Fruit fly (Drosophila melanogaster) whole organism, embryonic: ENCODE data around the gene CG12643.

Source experiments
- Atf6 ChIP-seq: fragments of 200-800 bp; sonication (Bioruptor generic); IDR thresholded peaks from 2 replicates; pipeline ENCODE4 v1.3.6; 2022; ENCODE audit warnings: missing biosample characterization, missing genetic modification characterization
- CG13624 ChIP-seq: fragments of 200-800 bp; sonication (Bioruptor generic); optimal IDR thresholded peaks from 2 replicates; lab custom pipeline; 2016; ENCODE audit warnings: missing biosample characterization, missing genetic modification characterization
- CG15269 ChIP-seq: fragments of 200-800 bp; sonication (Bioruptor generic); optimal IDR thresholded peaks from 2 replicates; lab custom pipeline; 2018; ENCODE audit warnings: missing biosample characterization, mild to moderate bottlenecking, missing genetic modification characterization, moderate library complexity
- CG17385 ChIP-seq: fragments of 200-800 bp; sonication (Bioruptor generic); optimal IDR thresholded peaks from 3 replicates; lab custom pipeline; 2018; ENCODE audit warnings: missing biosample characterization, mild to moderate bottlenecking, missing genetic modification characterization
- CG2889 ChIP-seq: fragments of 200-800 bp; sonication (Bioruptor generic); IDR thresholded peaks from 3 replicates; pipeline ENCODE4 v1.3.6; 2022; ENCODE audit warnings: missing biosample characterization, missing genetic modification characterization
- CG32767 ChIP-seq: fragments of 200-800 bp; sonication (Bioruptor generic); IDR thresholded peaks from 2 replicates; pipeline ENCODE4 v1.3.6; 2022; ENCODE audit warnings: missing biosample characterization, missing genetic modification characterization
- CG3995 ChIP-seq: fragments of 200-800 bp; sonication (Bioruptor generic); optimal IDR thresholded peaks from 3 replicates; lab custom pipeline; 2016; ENCODE audit warnings: missing biosample characterization, missing genetic modification characterization
- CG4820 ChIP-seq: fragments of 200-800 bp; sonication (Bioruptor generic); optimal IDR thresholded peaks from 3 replicates; lab custom pipeline; 2016; ENCODE audit warnings: missing biosample characterization, missing genetic modification characterization
- CG6854 ChIP-seq: fragments of 200-800 bp; sonication (Bioruptor generic); optimal IDR thresholded peaks from 3 replicates; lab custom pipeline; 2017; ENCODE audit warnings: missing biosample characterization, mild to moderate bottlenecking, missing genetic modification characterization
- CG7372 ChIP-seq: fragments of 200-800 bp; sonication (Bioruptor generic); IDR thresholded peaks from 2 replicates; pipeline ENCODE4 v1.3.6; 2022; ENCODE audit warnings: missing biosample characterization, missing genetic modification characterization
- CG8281 ChIP-seq: fragments of 200-800 bp; sonication (Bioruptor generic); optimal IDR thresholded peaks from 2 replicates; lab custom pipeline; 2018; ENCODE audit warnings: missing biosample characterization, mild to moderate bottlenecking, missing genetic modification characterization, moderate library complexity
- CG8388 ChIP-seq: fragments of 200-800 bp; sonication (Bioruptor generic); optimal IDR thresholded peaks from 2 replicates; lab custom pipeline; 2019; ENCODE audit warnings: missing biosample characterization, mild to moderate bottlenecking, missing genetic modification characterization, moderate library complexity
- CG9932 ChIP-seq: fragments of 200-800 bp; sonication (Bioruptor generic); IDR thresholded peaks from 2 replicates; pipeline ENCODE4 v1.3.6; 2022; ENCODE audit warnings: missing biosample characterization, missing genetic modification characterization
- Camta ChIP-seq: fragments of 200-800 bp; sonication (Bioruptor generic); optimal IDR thresholded peaks from 2 replicates; lab custom pipeline; 2016; ENCODE audit warnings: missing biosample characterization, missing genetic modification characterization
- Deaf1 ChIP-seq: fragments of 200-800 bp; optimal IDR thresholded peaks from 3 replicates; lab custom pipeline; 2019; ENCODE audit warnings: missing biosample characterization, mild to moderate bottlenecking, missing genetic modification characterization, moderate library complexity
- Dip3 ChIP-seq: fragments of 200-800 bp; sonication (Bioruptor generic); optimal IDR thresholded peaks from 3 replicates; lab custom pipeline; 2016; ENCODE audit warnings: missing biosample characterization, missing genetic modification characterization
- Doc2 ChIP-seq: fragments of 200-800 bp; sonication (Bioruptor generic); IDR thresholded peaks from 2 replicates; pipeline ENCODE4 v1.3.6; 2022; ENCODE audit warnings: missing biosample characterization, missing genetic modification characterization
- Ets65A ChIP-seq: fragments of 200-800 bp; sonication (Bioruptor generic); peaks from one replicate; lab custom pipeline; 2016; ENCODE audit warnings: missing biosample characterization, missing genetic modification characterization
- Fer3 ChIP-seq: fragments of 200-800 bp; sonication (Bioruptor generic); optimal IDR thresholded peaks from 2 replicates; lab custom pipeline; 2018; ENCODE audit warnings: missing biosample characterization, mild to moderate bottlenecking, missing genetic modification characterization, moderate library complexity
- Med ChIP-seq: fragments of 200-800 bp; sonication (Bioruptor generic); peaks from one replicate; lab custom pipeline; 2016; ENCODE audit warnings: missing biosample characterization, missing genetic modification characterization, mild to moderate bottlenecking, inconsistent platforms, moderate library complexity
- Pdp1 ChIP-seq, 2 experiments: fragments of 200-800 bp; sonication (Bioruptor generic); optimal IDR thresholded peaks; 3 replicates each; lab custom pipeline; 2016; ENCODE audit warnings: missing biosample characterization in 2 of 2, missing genetic modification characterization in 2 of 2, mild to moderate bottlenecking in 1 of 2, moderate library complexity in 1 of 2
- Tbp ChIP-seq: fragments of >200 bp; optimal IDR thresholded peaks from 2 replicates; lab custom pipeline; 2018; ENCODE audit warnings: missing biosample characterization, missing genetic modification characterization
- Trl ChIP-seq, 3 experiments: fragments of >200 bp in 2 of 3; fragments of 200-800 bp in 1 of 3; sonication (Bioruptor generic) in 1 of 3; optimal IDR thresholded peaks; 2 replicates in 1 of 3; 3 replicates in 2 of 3; lab custom pipeline; 2016 to 2017; ENCODE audit warnings: missing biosample characterization in 1 of 3, missing genetic modification characterization in 1 of 3
- abd-A ChIP-seq: fragments of 200-800 bp; sonication (Bioruptor generic); optimal IDR thresholded peaks from 3 replicates; lab custom pipeline; 2019; ENCODE audit warnings: missing biosample characterization, mild to moderate bottlenecking, missing genetic modification characterization, moderate library complexity
- ap ChIP-seq: fragments of 200-800 bp; sonication (Bioruptor generic); IDR thresholded peaks from 2 replicates; pipeline ENCODE4 v1.3.6; 2022; ENCODE audit warnings: missing biosample characterization, missing genetic modification characterization
- ase ChIP-seq: fragments of 200-800 bp; sonication (Bioruptor generic); IDR thresholded peaks from 3 replicates; pipeline ENCODE4 v1.3.6; 2022; ENCODE audit warnings: missing biosample characterization, missing genetic modification characterization
- az2 ChIP-seq: fragments of 200-800 bp; sonication (Bioruptor generic); optimal IDR thresholded peaks from 3 replicates; lab custom pipeline; 2016; ENCODE audit warnings: missing biosample characterization, missing genetic modification characterization
- chm ChIP-seq: fragments of 200-800 bp; sonication (Bioruptor generic); IDR thresholded peaks from 2 replicates; pipeline ENCODE4 v1.3.6; 2022; ENCODE audit warnings: missing biosample characterization, missing genetic modification characterization
- crol ChIP-seq: fragments of 200-800 bp; sonication (Bioruptor generic); IDR thresholded peaks from 2 replicates; pipeline ENCODE4 v1.3.6; 2022; ENCODE audit warnings: missing biosample characterization, missing genetic modification characterization
- fd64A ChIP-seq: fragments of 200-800 bp; sonication (Bioruptor generic); optimal IDR thresholded peaks from 3 replicates; lab custom pipeline; 2018; ENCODE audit warnings: missing biosample characterization, mild to moderate bottlenecking, missing genetic modification characterization
- fru ChIP-seq: fragments of >200 bp; optimal IDR thresholded peaks from 2 replicates; lab custom pipeline; 2017
- gfzf ChIP-seq: fragments of 200-800 bp; sonication (Bioruptor generic); optimal IDR thresholded peaks from 2 replicates; lab custom pipeline; 2016; ENCODE audit warnings: missing biosample characterization, mild to moderate bottlenecking, missing genetic modification characterization, moderate library complexity
- hb ChIP-seq: fragments of 200-800 bp; sonication (Bioruptor generic); IDR thresholded peaks from 3 replicates; pipeline ENCODE4 v1.3.6; 2022; ENCODE audit warnings: missing biosample characterization, missing genetic modification characterization; ENCODE audit not compliant: partially characterized antibody
- lab ChIP-seq: fragments of 200-800 bp; sonication (Bioruptor generic); optimal IDR thresholded peaks from 3 replicates; lab custom pipeline; 2017; ENCODE audit warnings: missing biosample characterization, missing genetic modification characterization, mild to moderate bottlenecking, moderate library complexity, missing genetic modification reagents
- nerfin-2 ChIP-seq: fragments of 200-800 bp; sonication (Bioruptor generic); IDR thresholded peaks from 2 replicates; pipeline ENCODE4 v1.3.6; 2022; ENCODE audit warnings: missing biosample characterization, missing genetic modification characterization; ENCODE audit not compliant: partially characterized antibody
- oc ChIP-seq: fragments of 200-800 bp; sonication (Bioruptor generic); optimal IDR thresholded peaks from 2 replicates; lab custom pipeline; 2018; ENCODE audit warnings: missing biosample characterization, mild to moderate bottlenecking, missing genetic modification characterization, moderate library complexity
- odd ChIP-seq: fragments of 200-800 bp; sonication (Bioruptor generic); optimal IDR thresholded peaks from 2 replicates; lab custom pipeline; 2017; ENCODE audit warnings: missing biosample characterization, mild to moderate bottlenecking, missing genetic modification characterization
- pnt ChIP-seq: fragments of 200-800 bp; sonication (Bioruptor generic); optimal IDR thresholded peaks from 3 replicates; lab custom pipeline; 2016; ENCODE audit warnings: missing biosample characterization, missing genetic modification characterization
- pum ChIP-seq: fragments of 200-800 bp; sonication (Bioruptor generic); optimal IDR thresholded peaks from 2 replicates; lab custom pipeline; 2016; ENCODE audit warnings: missing biosample characterization, missing genetic modification characterization
- ranshi ChIP-seq: fragments of 200-800 bp; sonication (Bioruptor generic); IDR thresholded peaks from 2 replicates; pipeline ENCODE4 v1.3.6; 2022; ENCODE audit warnings: missing biosample characterization, missing genetic modification characterization
- rib ChIP-seq: fragments of 200-800 bp; sonication (Bioruptor generic); IDR thresholded peaks from 2 replicates; pipeline ENCODE4 v1.3.6; 2022; ENCODE audit warnings: missing biosample characterization, missing genetic modification characterization
- ro ChIP-seq: fragments of 200-800 bp; sonication (Bioruptor generic); IDR thresholded peaks from 2 replicates; pipeline ENCODE4 v1.3.6; 2022; ENCODE audit warnings: missing biosample characterization, missing genetic modification characterization
- sens ChIP-seq: fragments of 200-800 bp; sonication (Bioruptor generic); peaks from one replicate; lab custom pipeline; 2016; ENCODE audit warnings: missing biosample characterization, missing genetic modification characterization
- sim ChIP-seq: fragments of 200-800 bp; sonication (Bioruptor generic); IDR thresholded peaks from 2 replicates; pipeline ENCODE4 v1.3.6; 2022; ENCODE audit warnings: missing biosample characterization, missing genetic modification characterization
- stc ChIP-seq: fragments of 200-800 bp; sonication (Bioruptor generic); IDR thresholded peaks from 2 replicates; pipeline ENCODE4 v1.3.6; 2022; ENCODE audit warnings: missing biosample characterization, missing genetic modification characterization
- tin ChIP-seq: fragments of 200-800 bp; sonication (Bioruptor generic); optimal IDR thresholded peaks from 3 replicates; lab custom pipeline; 2016; ENCODE audit warnings: missing biosample characterization, missing genetic modification characterization
- vnd ChIP-seq: fragments of 200-800 bp; sonication (Bioruptor generic); IDR thresholded peaks from 3 replicates; pipeline ENCODE4 v1.3.6; 2022; ENCODE audit warnings: missing biosample characterization, missing genetic modification characterization; ENCODE audit not compliant: partially characterized antibody
- wor ChIP-seq: fragments of 200-800 bp; sonication (Bioruptor generic); IDR thresholded peaks from 2 replicates; pipeline ENCODE4 v1.3.6; 2022; ENCODE audit warnings: missing biosample characterization, missing genetic modification characterization

The CG12643 gene

dm6 chrX:10250659-10251058, 14.4 kb downstream of the CG12643 start (continued):
- TF ChIP-seq tin (no peak), gfzf (no peak), Doc2 (GFP tag; lab: Robert Waterston, UW) (no peak), CG15269 (tag; lab: Kevin White, UChicago) (peak; percentile 33), Camta (GFP tag; lab: Kevin White, UChicago) (no peak), Fer3 (tag; lab: Kevin White, UChicago) (peak; percentile 13), sim (GFP tag; lab: Robert Waterston, UW) (no peak), Atf6 (GFP tag; lab: Robert Waterston, UW) (peak; percentile 42; the same call in 1 of the 2 replicates), ro (GFP tag; lab: Robert Waterston, UW) (no peak), odd (GFP tag; lab: Kevin White, UChicago) (no peak), az2 (GFP tag; lab: Kevin White, UChicago) (no peak), CG17385 (GFP tag; lab: Kevin White, UChicago) (no peak), CG2889 (no peak), CG7372 (GFP tag; lab: Robert Waterston, UW) (no peak), ap (no peak), stc (GFP tag; lab: Robert Waterston, UW) (no peak), CG4820 (GFP tag; lab: Kevin White, UChicago) (no peak), CG8388 (GFP tag; lab: Kevin White, UChicago) (no peak), vnd (GFP tag; lab: Robert Waterston, UW) (no peak), CG13624 (no peak), pnt (GFP tag; lab: Kevin White, UChicago) (no peak), abd-A (no peak), Tbp (no peak), nerfin-2 (GFP tag; lab: Robert Waterston, UW) (no peak), Dip3 (GFP tag; lab: Kevin White, UChicago) (peak; percentile 15), wor (GFP tag; lab: Robert Waterston, UW) (no peak), crol (GFP tag; lab: Robert Waterston, UW) (no peak), CG6854 (no peak), chm (GFP tag; lab: Robert Waterston, UW) (no peak), pum (GFP tag; lab: Kevin White, UChicago) (no peak), sens (no peak), hb (no peak), oc (tag; lab: Kevin White, UChicago) (no peak), fd64A (GFP tag; lab: Kevin White, UChicago) (no peak), CG9932 (no peak), ase (GFP tag; lab: Robert Waterston, UW) (no peak)

dm6 chrX:10250017-10250416, 15.0 kb downstream of the CG12643 start:
- TF ChIP-seq Med (peak; percentile 42), rib (GFP tag; lab: Robert Waterston, UW) (0 out of 2 replicates have a peak, but pooled peaks have one; percentile 33), Ets65A (peak; percentile 53), Deaf1 (peak; percentile 79), CG32767 (GFP tag; lab: Robert Waterston, UW) (no peak), Trl (optimal IDR thresholded peaks at IDR 0.05; lab: Kevin White, UChicago) (peak in 1 of 2 experiments; percentile 28), Trl (GFP tag; optimal IDR thresholded peaks at IDR 0.05; lab: Kevin White, UChicago) (no peak), lab (GFP tag; lab: Kevin White, UChicago) (peak; percentile 6), abd-A (peak; percentile 16), CG8281 (peak; percentile 100), Pdp1 (GFP tag; optimal IDR thresholded peaks at IDR 0.05; lab: Kevin White, UChicago) (peak in 1 of 2 experiments; percentile 5), stc (GFP tag; lab: Robert Waterston, UW) (no peak), CG3995 (peak; percentile 33), fru (lab: Kevin White, UChicago) (no peak), ranshi (no peak)
- TF ChIP-seq, all 482 proteins: peak for 10
